Worm (Caenorhabditis elegans) whole organism, L3 larva: ENCODE measurements around the gene C15H11.10.

Source experiments
- R02D3.7 ChIP-seq: fragments of 150-350 bp; optimal IDR thresholded peaks from 2 replicates; lab custom pipeline; 2014; ENCODE audit warnings: missing biosample characterization, missing genetic modification characterization
- ZK546.5 ChIP-seq: sonication (generic microtip); optimal IDR thresholded peaks from 2 replicates; lab custom pipeline; 2017; ENCODE audit warnings: missing biosample characterization, missing genetic modification characterization
- aly-2 ChIP-seq: fragments of 150-350 bp; optimal IDR thresholded peaks from 2 replicates; lab custom pipeline; 2014; ENCODE audit warnings: missing biosample characterization, missing genetic modification characterization
- ama-1 ChIP-seq: fragments of 150-350 bp; optimal IDR thresholded peaks from 2 replicates; lab custom pipeline; 2018
- ceh-28 ChIP-seq: fragments of 150-350 bp; optimal IDR thresholded peaks from 2 replicates; lab custom pipeline; 2014; ENCODE audit warnings: missing biosample characterization, missing genetic modification reagents, missing genetic modification characterization
- ceh-82 ChIP-seq: fragments of 150-350 bp; optimal IDR thresholded peaks from 2 replicates; lab custom pipeline; 2014; ENCODE audit warnings: missing biosample characterization, missing genetic modification characterization
- ceh-9 ChIP-seq: sonication (generic microtip); optimal IDR thresholded peaks from 2 replicates; lab custom pipeline; 2018; ENCODE audit warnings: missing biosample characterization, missing genetic modification characterization
- daf-12 ChIP-seq: fragments of 150-350 bp; optimal IDR thresholded peaks from 2 replicates; lab custom pipeline; 2014; ENCODE audit warnings: missing biosample characterization, missing genetic modification reagents, missing genetic modification characterization
- egl-27 ChIP-seq: sonication (generic microtip); optimal IDR thresholded peaks from 4 replicates; lab custom pipeline; 2017; ENCODE audit warnings: missing biosample characterization, missing genetic modification reagents, missing genetic modification characterization
- egl-5 ChIP-seq: fragments of 150-350 bp; optimal IDR thresholded peaks from 2 replicates; lab custom pipeline; 2017; ENCODE audit warnings: missing biosample characterization, missing genetic modification reagents, missing genetic modification characterization, inconsistent platforms
- elt-1 ChIP-seq: fragments of 150-350 bp; optimal IDR thresholded peaks from 2 replicates; lab custom pipeline; 2014; ENCODE audit warnings: missing biosample characterization, missing genetic modification characterization
- elt-2 ChIP-seq: sonication (generic microtip); optimal IDR thresholded peaks from 2 replicates; lab custom pipeline; 2016; ENCODE audit warnings: missing genetic modification reagents, mild to moderate bottlenecking, missing genetic modification characterization, missing compliant biosample characterization
- elt-3 ChIP-seq, 3 experiments: fragments of 150-350 bp in 1 of 3; sonication (generic microtip) in 2 of 3; optimal IDR thresholded peaks; 2 replicates in 2 of 3; 4 replicates in 1 of 3; lab custom pipeline; 2014 to 2017; ENCODE audit warnings: missing biosample characterization in 3 of 3, missing genetic modification characterization in 3 of 3
- eor-1 ChIP-seq, 2 experiments: fragments of 150-350 bp; optimal IDR thresholded peaks; 2 replicates each; lab custom pipeline; 2014 to 2018; ENCODE audit warnings: missing biosample characterization in 2 of 2, missing genetic modification characterization in 2 of 2
- fkh-10 ChIP-seq: sonication (generic microtip); optimal IDR thresholded peaks from 2 replicates; lab custom pipeline; 2017; ENCODE audit warnings: missing biosample characterization, missing genetic modification reagents, missing genetic modification characterization
- fkh-2 ChIP-seq: fragments of 150-350 bp; optimal IDR thresholded peaks from 2 replicates; lab custom pipeline; 2014; ENCODE audit warnings: missing biosample characterization, missing genetic modification reagents, missing genetic modification characterization
- hmg-11 ChIP-seq: sonication (generic microtip); optimal IDR thresholded peaks from 2 replicates; lab custom pipeline; 2016; ENCODE audit warnings: missing genetic modification characterization, missing compliant biosample characterization
- jun-1 ChIP-seq: fragments of 150-350 bp; optimal IDR thresholded peaks from 2 replicates; lab custom pipeline; 2014; ENCODE audit warnings: missing biosample characterization, missing genetic modification reagents, missing genetic modification characterization
- lin-15B ChIP-seq: fragments of 150-350 bp; optimal IDR thresholded peaks from 2 replicates; lab custom pipeline; 2014; ENCODE audit warnings: missing biosample characterization, missing genetic modification characterization
- lin-39 ChIP-seq: fragments of 150-350 bp; optimal IDR thresholded peaks from 2 replicates; lab custom pipeline; 2018; ENCODE audit warnings: missing biosample characterization, missing genetic modification reagents, missing genetic modification characterization
- lsy-12 ChIP-seq: sonication (generic microtip); optimal IDR thresholded peaks from 2 replicates; lab custom pipeline; 2016; ENCODE audit warnings: mild to moderate bottlenecking, missing genetic modification characterization, missing compliant biosample characterization
- mdl-1 ChIP-seq: fragments of 150-350 bp; optimal IDR thresholded peaks from 2 replicates; lab custom pipeline; 2014; ENCODE audit warnings: missing biosample characterization, missing genetic modification characterization
- nfya-1 ChIP-seq: sonication (generic microtip); optimal IDR thresholded peaks from 2 replicates; lab custom pipeline; 2017; ENCODE audit warnings: missing genetic modification characterization, mild to moderate bottlenecking, missing compliant biosample characterization, antibody characterized with exemption, moderate library complexity; ENCODE audit not compliant: insufficient read depth
- nhr-11 ChIP-seq: fragments of 150-350 bp; optimal IDR thresholded peaks from 2 replicates; lab custom pipeline; 2014; ENCODE audit warnings: missing biosample characterization, missing genetic modification characterization
- nhr-23 ChIP-seq: fragments of 150-350 bp; optimal IDR thresholded peaks from 2 replicates; lab custom pipeline; 2014; ENCODE audit warnings: missing biosample characterization, missing genetic modification reagents, missing genetic modification characterization
- nhr-237 ChIP-seq: fragments of 150-350 bp; optimal IDR thresholded peaks from 2 replicates; lab custom pipeline; 2014; ENCODE audit warnings: missing biosample characterization, missing genetic modification characterization
- nhr-25 ChIP-seq: sonication (generic microtip); optimal IDR thresholded peaks from 2 replicates; lab custom pipeline; 2017; ENCODE audit warnings: missing biosample characterization, missing genetic modification characterization
- nhr-28 ChIP-seq: fragments of 150-350 bp; optimal IDR thresholded peaks from 2 replicates; lab custom pipeline; 2014; ENCODE audit warnings: missing biosample characterization, missing genetic modification characterization
- nhr-67 ChIP-seq: fragments of 150-350 bp; optimal IDR thresholded peaks from 2 replicates; lab custom pipeline; 2014; ENCODE audit warnings: missing biosample characterization, missing genetic modification characterization
- nhr-76 ChIP-seq: fragments of 150-350 bp; sonication (generic microtip); optimal IDR thresholded peaks from 5 replicates; lab custom pipeline; 2014; ENCODE audit warnings: missing biosample characterization, missing genetic modification characterization
- nhr-77 ChIP-seq: fragments of 150-350 bp; optimal IDR thresholded peaks from 2 replicates; lab custom pipeline; 2014; ENCODE audit warnings: missing biosample characterization, missing genetic modification characterization
- pha-4 ChIP-seq: fragments of 150-350 bp; optimal IDR thresholded peaks from 2 replicates; lab custom pipeline; 2014; ENCODE audit warnings: missing biosample characterization, missing genetic modification reagents, missing genetic modification characterization
- pqm-1 ChIP-seq: fragments of 150-350 bp; optimal IDR thresholded peaks from 2 replicates; lab custom pipeline; 2017; ENCODE audit warnings: missing biosample characterization, missing genetic modification characterization, inconsistent platforms
- sea-2 ChIP-seq: fragments of 150-350 bp; sonication (generic microtip); optimal IDR thresholded peaks from 4 replicates; lab custom pipeline; 2014; ENCODE audit warnings: missing biosample characterization, missing genetic modification reagents, missing genetic modification characterization
- skn-1 ChIP-seq: fragments of 150-350 bp; optimal IDR thresholded peaks from 2 replicates; lab custom pipeline; 2014; ENCODE audit warnings: missing biosample characterization, missing genetic modification characterization
- snpc-4 ChIP-seq: fragments of 150-350 bp; optimal IDR thresholded peaks from 2 replicates; lab custom pipeline; 2014; ENCODE audit warnings: missing biosample characterization, missing genetic modification characterization
- tbx-2 ChIP-seq: sonication (generic microtip); optimal IDR thresholded peaks from 2 replicates; lab custom pipeline; 2016; ENCODE audit warnings: mild to moderate bottlenecking, missing genetic modification characterization, missing compliant biosample characterization
- zag-1 ChIP-seq: fragments of 150-350 bp; optimal IDR thresholded peaks from 2 replicates; lab custom pipeline; 2014; ENCODE audit warnings: missing biosample characterization, missing genetic modification characterization
- ztf-4 ChIP-seq: fragments of 150-350 bp; optimal IDR thresholded peaks from 2 replicates; lab custom pipeline; 2014; ENCODE audit warnings: missing biosample characterization, missing genetic modification characterization

Gene C15H11.10

DNA sequence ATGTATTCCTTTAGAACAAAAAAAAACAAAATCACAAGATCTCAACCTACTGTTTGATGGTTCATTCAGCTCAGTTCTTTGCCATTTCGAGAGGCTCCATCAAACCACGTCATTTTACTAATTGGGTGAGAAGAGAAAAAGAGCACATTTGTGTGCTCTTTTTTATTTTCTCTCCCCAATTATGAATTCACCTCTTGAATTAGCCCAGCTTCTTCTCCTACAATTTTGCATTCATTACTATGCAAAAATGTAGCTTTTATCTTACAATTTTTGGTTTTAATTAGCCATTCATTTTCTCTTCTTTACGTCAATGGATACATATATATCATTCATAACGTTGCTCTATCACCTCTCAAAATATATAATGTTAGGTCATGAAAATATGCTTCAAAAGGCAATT lies 13.7 kb downstream of the C15H11.10 start:
- TF ChIP-seq nhr-11 (tag; lab: Kevin White, UChicago) (no peak), nhr-77 (tag; lab: Kevin White, UChicago) (no peak), egl-5 (no peak), skn-1 (no peak), egl-27 (tag; lab: Kevin White, UChicago) (no peak), hmg-11 (tag; lab: Kevin White, UChicago) (no peak), jun-1 (no peak), elt-2 (tag; lab: Kevin White, UChicago) (no peak), nhr-237 (tag; lab: Kevin White, UChicago) (no peak), ceh-9 (no peak), fkh-2 (tag; lab: Kevin White, UChicago) (no peak), tbx-2 (tag; lab: Kevin White, UChicago) (no peak), elt-1 (tag; lab: Kevin White, UChicago) (no peak)

DNA sequence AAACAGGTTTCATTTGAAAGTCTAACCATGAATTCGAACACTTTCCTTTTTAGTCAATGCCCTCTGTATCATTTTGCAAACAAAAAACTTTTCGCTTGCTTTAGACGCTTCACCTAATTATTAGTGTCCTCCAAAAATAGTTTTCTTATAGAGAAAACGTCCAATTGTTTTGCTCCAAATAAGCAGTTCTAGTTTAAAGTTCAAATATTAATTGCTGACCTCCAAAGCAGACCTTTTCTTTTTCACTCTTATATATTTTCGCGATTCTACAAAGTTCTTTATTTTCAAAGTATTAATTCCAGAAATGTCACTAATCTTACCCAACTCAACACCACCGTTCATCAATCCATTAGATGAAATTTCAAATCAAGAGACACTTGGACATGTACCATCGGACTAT lies 16.8 kb downstream of the C15H11.10 start, which contains the start of gene gnrr-2:
gnrr-2 (plus strand) TSS at position 301 of the 400 bp plus-strand sequence.
- TF ChIP-seq ZK546.5 (tag; lab: Kevin White, UChicago) = no peak
- TF ChIP-seq snpc-4 (tag; lab: Kevin White, UChicago) = no peak
- no peak for TF ChIP-seq mdl-1 (tag; lab: Kevin White, UChicago)
- TF ChIP-seq elt-1 (tag; lab: Kevin White, UChicago) = no peak
- TF ChIP-seq sea-2 (GFP tag; lab: Kevin White, UChicago) = no peak
- TF ChIP-seq nhr-23 (tag; lab: Kevin White, UChicago) = no peak
- no peak for TF ChIP-seq egl-27 (tag; lab: Kevin White, UChicago)
- TF ChIP-seq pha-4 (tag; lab: Kevin White, UChicago) = no peak
- TF ChIP-seq nhr-11 (tag; lab: Kevin White, UChicago) = no peak
- TF ChIP-seq nhr-77 (tag; lab: Kevin White, UChicago) = no peak

DNA sequence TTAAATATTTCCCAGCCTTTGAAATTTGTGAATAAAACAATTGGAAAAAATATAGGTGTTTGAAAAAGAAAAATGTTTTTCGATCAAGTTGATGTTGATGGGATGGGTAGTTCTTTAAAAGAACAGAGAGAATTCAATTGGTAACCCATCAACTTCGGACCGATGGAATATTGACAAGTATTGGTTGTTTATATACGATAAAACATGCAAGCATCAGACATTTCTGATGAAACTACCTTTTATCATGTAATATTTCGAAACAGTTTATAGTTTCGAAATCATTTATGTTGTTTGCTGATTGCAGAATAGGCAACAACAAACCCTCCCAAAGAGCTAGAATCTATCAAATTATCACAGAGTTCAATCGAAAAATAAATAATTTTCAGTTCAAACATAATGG lies 18.0 kb downstream of the C15H11.10 start:
- TF ChIP-seq lin-39 (no peak), snpc-4 (tag; lab: Kevin White, UChicago) (peak; percentile 91)

ce11 chrV:14411989-14412388 lies 20.1 kb downstream of the C15H11.10 start:
- TF ChIP-seq nhr-237 (tag; lab: Kevin White, UChicago) (no peak), ama-1 (lab: Kevin White, UChicago) (peak; percentile 65), lin-15B (tag; lab: Kevin White, UChicago) (no peak)

DNA sequence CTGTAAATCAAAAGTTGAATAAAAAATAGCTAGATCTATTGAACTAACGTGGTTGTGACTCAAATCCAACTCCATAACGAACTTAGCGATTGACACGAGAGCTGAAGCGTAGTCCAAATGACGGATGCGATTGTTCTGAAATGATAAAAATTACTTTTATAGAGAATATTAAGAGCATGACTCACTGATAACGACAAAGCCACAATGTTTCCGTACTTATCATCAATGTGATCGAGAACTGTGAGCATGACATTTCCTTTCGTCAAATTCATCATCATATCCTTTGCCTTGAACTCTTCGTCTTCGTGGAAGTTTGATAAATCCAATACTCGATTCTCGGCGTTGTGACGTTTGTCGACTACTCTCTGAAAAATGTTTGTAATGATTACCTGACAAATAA lies 22.1 kb downstream of the C15H11.10 start:
- no peak for TF ChIP-seq ztf-4 (tag; lab: Kevin White, UChicago)
- no peak for TF ChIP-seq elt-1 (tag; lab: Kevin White, UChicago)
- TF ChIP-seq elt-2 (tag; lab: Kevin White, UChicago) = peak; percentile 71
- no peak for TF ChIP-seq ceh-9
- no peak for TF ChIP-seq ZK546.5 (tag; lab: Kevin White, UChicago)
- TF ChIP-seq skn-1 = peak; percentile 10
- peak; percentile 86 for TF ChIP-seq pqm-1 (tag; lab: Kevin White, UChicago)
- peak; percentile 58 for TF ChIP-seq jun-1
- TF ChIP-seq nhr-11 (tag; lab: Kevin White, UChicago) = no peak

ce11 chrV:14414964-14415564 lies 23.1 kb downstream of the C15H11.10 start, which contains the start of the genes nxf-1 and C15H11.11:
Gene nxf-1 (minus strand): TSS chrV:14415014.
Gene C15H11.11 (plus strand): TSS chrV:14415499.
- TF ChIP-seq sea-2 (GFP tag; lab: Kevin White, UChicago) = no peak
- TF ChIP-seq pha-4 (tag; lab: Kevin White, UChicago) = peak; percentile 88
- peak; percentile 68 for TF ChIP-seq pqm-1 (tag; lab: Kevin White, UChicago)
- peak; percentile 51 for TF ChIP-seq nhr-23 (tag; lab: Kevin White, UChicago)
- peak; percentile 77 for TF ChIP-seq snpc-4 (tag; lab: Kevin White, UChicago)
- no peak for TF ChIP-seq nhr-67 (tag; lab: Kevin White, UChicago)
- no peak for TF ChIP-seq fkh-2 (tag; lab: Kevin White, UChicago)
- TF ChIP-seq elt-1 (tag; lab: Kevin White, UChicago) = no peak
- peak; percentile 58 for TF ChIP-seq ceh-28 (tag; lab: Kevin White, UChicago)
- TF ChIP-seq daf-12 (tag; lab: Kevin White, UChicago) = no peak
- no peak for TF ChIP-seq nhr-28 (tag; lab: Kevin White, UChicago)
- peak; percentile 79 for TF ChIP-seq jun-1
- no peak for TF ChIP-seq fkh-10
- TF ChIP-seq ceh-82 (tag; lab: Kevin White, UChicago) = no peak
- TF ChIP-seq egl-27 (tag; lab: Kevin White, UChicago) = no peak
- no peak for TF ChIP-seq nhr-76 (tag; lab: Kevin White, UChicago)
- peak; percentile 56 for TF ChIP-seq lin-15B (tag; lab: Kevin White, UChicago)
- no peak for TF ChIP-seq ZK546.5 (tag; lab: Kevin White, UChicago)
- peak; percentile 73 for TF ChIP-seq hmg-11 (tag; lab: Kevin White, UChicago)
- no peak for TF ChIP-seq eor-1 (tag; optimal IDR thresholded peaks at IDR 0.05; lab: Kevin White, UChicago)
- TF ChIP-seq nhr-77 (tag; lab: Kevin White, UChicago) = no peak
- no peak for TF ChIP-seq tbx-2 (tag; lab: Kevin White, UChicago)
- TF ChIP-seq aly-2 (tag; lab: Kevin White, UChicago) = no peak
- TF ChIP-seq zag-1 = no peak
- TF ChIP-seq R02D3.7 (tag; lab: Kevin White, UChicago) = no peak
- TF ChIP-seq elt-3 (tag; optimal IDR thresholded peaks at IDR 0.05; lab: Kevin White, UChicago) = no peak
- TF ChIP-seq nhr-25 (tag; lab: Kevin White, UChicago) = peak; percentile 44
- peak; percentile 28 for TF ChIP-seq skn-1
- peak; percentile 60 for TF ChIP-seq nfya-1 (tag; lab: Kevin White, UChicago)
- TF ChIP-seq lsy-12 (tag; lab: Kevin White, UChicago) = no peak
- TF ChIP-seq elt-2 (tag; lab: Kevin White, UChicago) = peak; percentile 77
